Worm (Caenorhabditis elegans): ENCODE results near the gene spp-24.

DNA sequence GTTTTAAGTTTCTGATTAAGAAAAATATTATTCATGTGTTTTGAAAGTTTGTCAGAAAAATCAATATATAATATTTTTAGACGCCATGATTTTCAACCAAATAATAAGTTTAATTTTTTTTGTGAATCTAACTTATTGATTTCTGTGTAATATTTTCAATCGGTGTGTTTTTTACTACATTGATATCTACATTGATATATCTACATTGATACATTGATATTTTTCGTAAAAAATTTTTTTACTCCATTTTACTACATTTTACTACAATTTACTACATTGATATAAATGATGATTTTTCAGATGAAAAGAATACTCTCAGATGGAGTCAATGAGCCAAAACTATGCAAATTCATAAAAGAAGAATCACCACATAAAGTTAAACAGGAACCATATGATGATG, 20.1 kb downstream of the spp-24 start, which contains the start of gene gmeb-1:
- TF ChIP-seq unc-62 (GFP tag; optimal IDR thresholded peaks at IDR 0.05), result no peak
- no peak for TF ChIP-seq nhr-77 (tag; optimal IDR thresholded peaks at IDR 0.05)

Data from whole organism, L3 larva.